Fruit fly (Drosophila melanogaster): ENCODE results near the gene Cchl.

Gene Cchl

DNA sequence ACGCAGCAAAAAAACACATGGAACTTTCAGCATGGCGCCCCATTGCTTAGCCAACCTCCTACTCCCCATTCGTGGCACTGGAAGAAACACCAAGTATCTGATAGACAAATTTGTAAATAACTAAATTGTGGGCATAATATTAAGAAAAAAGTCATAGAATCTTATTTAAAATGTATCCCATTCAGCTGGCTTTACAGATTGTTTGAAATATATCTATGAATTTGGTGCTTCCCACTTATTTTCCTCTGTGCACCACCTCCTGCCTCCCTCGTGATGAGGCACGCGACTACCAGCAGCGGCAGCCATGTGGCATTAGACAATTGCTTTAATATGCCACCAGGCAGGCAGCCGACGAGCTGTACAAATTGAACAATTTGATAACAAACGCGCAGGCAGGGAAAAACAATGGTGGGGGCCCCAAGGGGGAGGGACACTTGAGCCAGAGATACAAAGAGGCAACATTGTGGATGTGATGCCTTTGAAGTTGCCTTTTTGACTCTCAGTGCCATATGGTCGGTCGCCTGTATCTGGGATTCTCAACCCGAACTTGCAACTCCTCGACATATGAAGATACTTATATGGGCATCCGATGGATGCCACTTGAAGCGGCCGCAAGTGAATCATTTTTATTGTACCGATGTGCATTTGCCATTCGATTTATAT lies 22.0 kb upstream of the Cchl start:
- TF ChIP-seq h (GFP tag; optimal IDR thresholded peaks at IDR 0.05) = peak; percentile 42
- peak; percentile 8 for TF ChIP-seq HLH106 (tag; optimal IDR thresholded peaks at IDR 0.05)
- TF ChIP-seq Hr78 (GFP tag; optimal IDR thresholded peaks at IDR 0.05) = no peak
- peak; percentile 36 for TF ChIP-seq fru (GFP tag; optimal IDR thresholded peaks at IDR 0.05)
- peak; percentile 55 for TF ChIP-seq sv (GFP tag; optimal IDR thresholded peaks at IDR 0.05)
- TF ChIP-seq br (GFP tag; optimal IDR thresholded peaks at IDR 0.05) = peak; percentile 20
- TF ChIP-seq OdsH (GFP tag; optimal IDR thresholded peaks at IDR 0.05) = no peak
- no peak for TF ChIP-seq Dif (GFP tag; optimal IDR thresholded peaks at IDR 0.05; ENCODE audit: partially characterized antibody)
- TF ChIP-seq dl (GFP tag; optimal IDR thresholded peaks at IDR 0.05; ENCODE audit: insufficient read depth in 1 of 2, partially characterized antibody in 2 of 2) = no peak
- TF ChIP-seq foxo (GFP tag; optimal IDR thresholded peaks at IDR 0.05) = peak in 1 of 2 experiments; percentile 45
- TF ChIP-seq Hnf4 (GFP tag; optimal IDR thresholded peaks at IDR 0.05) = peak; percentile 16
- TF ChIP-seq ey (GFP tag; optimal IDR thresholded peaks at IDR 0.05) = peak; percentile 44
- peak; percentile 35 for TF ChIP-seq rgr (GFP tag; optimal IDR thresholded peaks at IDR 0.05)

DNA sequence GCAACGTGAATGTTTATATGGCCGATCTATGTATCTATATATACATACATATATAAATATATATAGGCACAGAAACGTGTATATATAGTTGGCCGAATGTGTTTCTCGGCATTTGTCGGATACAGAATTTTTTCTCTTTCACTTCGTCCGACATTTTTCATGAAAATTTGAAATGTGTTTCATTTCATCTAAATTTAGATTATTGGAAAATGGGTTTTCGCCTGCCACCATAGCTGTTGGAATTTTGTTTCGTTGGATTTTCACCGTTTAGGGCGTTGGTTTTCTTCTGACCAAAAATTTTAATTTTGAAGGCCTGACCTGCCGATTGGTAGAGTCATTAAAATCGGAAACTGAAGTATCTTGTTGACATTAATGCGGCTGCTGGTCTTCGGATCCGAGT lies 20.1 kb upstream of the Cchl start:
- TF ChIP-seq foxo (GFP tag; optimal IDR thresholded peaks at IDR 0.05) (no peak), jim (GFP tag; optimal IDR thresholded peaks at IDR 0.05) (no peak), woc (GFP tag; optimal IDR thresholded peaks at IDR 0.05) (no peak), sage (GFP tag; optimal IDR thresholded peaks at IDR 0.05) (no peak), Rel (GFP tag; optimal IDR thresholded peaks at IDR 0.05) (no peak), Rel (tag; optimal IDR thresholded peaks at IDR 0.05) (no peak), Hr78 (GFP tag; optimal IDR thresholded peaks at IDR 0.05) (no peak), lola (GFP tag; optimal IDR thresholded peaks at IDR 0.05) (no peak), Vsx2 (GFP tag; optimal IDR thresholded peaks at IDR 0.05; ENCODE audit: partially characterized antibody) (no peak), GATAd (GFP tag; optimal IDR thresholded peaks at IDR 0.05) (no peak), Myc (optimal IDR thresholded peaks at IDR 0.05) (no peak), brk (GFP tag; optimal IDR thresholded peaks at IDR 0.05) (no peak), Dif (GFP tag; optimal IDR thresholded peaks at IDR 0.05; ENCODE audit: partially characterized antibody) (no peak), pan (optimal IDR thresholded peaks at IDR 0.05) (no peak), dl (GFP tag; optimal IDR thresholded peaks at IDR 0.05; ENCODE audit: insufficient read depth in 1 of 2, partially characterized antibody in 2 of 2) (no peak), tai (GFP tag; optimal IDR thresholded peaks at IDR 0.05) (no peak), Sp1 (GFP tag; optimal IDR thresholded peaks at IDR 0.05) (no peak), rgr (GFP tag; optimal IDR thresholded peaks at IDR 0.05) (no peak), usp (GFP tag; optimal IDR thresholded peaks at IDR 0.05) (no peak)

DNA sequence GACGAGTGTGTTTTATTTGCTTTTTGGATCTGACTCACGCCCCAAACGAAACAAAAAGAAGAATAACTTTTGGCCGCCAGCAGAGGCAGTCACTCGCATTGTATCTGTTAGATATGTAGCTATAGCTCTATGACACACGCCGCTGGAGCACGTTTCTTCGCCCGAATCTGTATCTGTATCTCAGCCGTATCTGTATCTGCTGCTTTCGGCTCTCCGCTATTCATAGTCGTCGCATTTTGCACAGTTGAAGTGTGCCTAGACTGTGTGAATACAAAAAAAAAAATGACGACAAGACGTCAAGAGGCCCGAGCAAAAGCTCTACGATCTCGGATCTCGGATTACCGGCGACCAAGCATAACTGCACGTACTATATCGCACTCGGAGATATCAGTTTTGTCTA lies 19.4 kb upstream of the Cchl start:
- no peak for TF ChIP-seq dmrt93B (GFP tag; optimal IDR thresholded peaks at IDR 0.05)

DNA sequence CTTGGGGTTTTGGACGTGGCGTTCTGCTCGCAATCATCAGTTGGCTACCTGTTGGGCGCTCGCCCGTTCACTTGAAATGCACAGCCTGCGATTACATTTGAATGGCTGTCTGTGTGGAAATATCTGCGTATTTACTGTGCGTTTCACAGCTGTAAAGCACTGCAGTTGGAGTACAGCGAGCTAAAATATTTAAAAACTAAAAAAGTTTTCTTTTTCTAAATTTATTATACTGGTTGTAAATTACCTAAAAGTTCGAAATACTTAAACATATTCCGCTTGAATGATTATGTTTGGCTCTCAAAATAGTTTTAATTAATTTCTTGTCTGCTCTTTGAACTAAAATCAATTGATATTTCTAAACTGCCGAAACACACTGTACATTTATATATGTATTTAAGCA lies 19.0 kb upstream of the Cchl start:
- TF ChIP-seq psq (GFP tag; optimal IDR thresholded peaks at IDR 0.05) (no peak), GATAd (GFP tag; optimal IDR thresholded peaks at IDR 0.05) (no peak), CrebA (GFP tag; optimal IDR thresholded peaks at IDR 0.05; ENCODE audit: borderline replicate concordance) (no peak), OdsH (GFP tag; optimal IDR thresholded peaks at IDR 0.05) (peak; percentile 27), Hr83 (GFP tag; optimal IDR thresholded peaks at IDR 0.05; ENCODE audit: poor library complexity, severe bottlenecking) (no peak), h (GFP tag; optimal IDR thresholded peaks at IDR 0.05) (peak; percentile 0), fru (GFP tag; optimal IDR thresholded peaks at IDR 0.05) (peak; percentile 31), Myc (optimal IDR thresholded peaks at IDR 0.05) (no peak), Dfd (GFP tag; optimal IDR thresholded peaks at IDR 0.05) (no peak), lola (GFP tag; optimal IDR thresholded peaks at IDR 0.05) (no peak), Dif (GFP tag; optimal IDR thresholded peaks at IDR 0.05; ENCODE audit: partially characterized antibody) (no peak), ey (GFP tag; optimal IDR thresholded peaks at IDR 0.05) (peak; percentile 11), jim (GFP tag; optimal IDR thresholded peaks at IDR 0.05) (no peak), sv (GFP tag; optimal IDR thresholded peaks at IDR 0.05) (no peak), Hnf4 (GFP tag; optimal IDR thresholded peaks at IDR 0.05) (no peak), br (GFP tag; optimal IDR thresholded peaks at IDR 0.05) (no peak), HLH106 (tag; optimal IDR thresholded peaks at IDR 0.05) (peak; percentile 24), foxo (GFP tag; optimal IDR thresholded peaks at IDR 0.05) (no peak), Hr78 (GFP tag; optimal IDR thresholded peaks at IDR 0.05) (no peak)

Data from whole organism, wandering third instar larva.